Fruit fly (Drosophila melanogaster): ENCODE results near the gene HSPBAP1.

dm6 chr3R:27661971-27662489, 33.0 kb upstream of the HSPBAP1 start, which contains the start of gene unc80:
- TF ChIP-seq psq (GFP tag; optimal IDR thresholded peaks at IDR 0.05) (no peak), usp (GFP tag; optimal IDR thresholded peaks at IDR 0.05) (no peak), ey (GFP tag; optimal IDR thresholded peaks at IDR 0.05) (no peak), OdsH (GFP tag; optimal IDR thresholded peaks at IDR 0.05) (no peak), Abd-B (GFP tag; optimal IDR thresholded peaks at IDR 0.05) (no peak), pan (optimal IDR thresholded peaks at IDR 0.05) (no peak), h (GFP tag; optimal IDR thresholded peaks at IDR 0.05) (no peak)
